Fruit fly (Drosophila melanogaster): ENCODE measurements around the gene CG31391.

The CG31391 gene

DNA sequence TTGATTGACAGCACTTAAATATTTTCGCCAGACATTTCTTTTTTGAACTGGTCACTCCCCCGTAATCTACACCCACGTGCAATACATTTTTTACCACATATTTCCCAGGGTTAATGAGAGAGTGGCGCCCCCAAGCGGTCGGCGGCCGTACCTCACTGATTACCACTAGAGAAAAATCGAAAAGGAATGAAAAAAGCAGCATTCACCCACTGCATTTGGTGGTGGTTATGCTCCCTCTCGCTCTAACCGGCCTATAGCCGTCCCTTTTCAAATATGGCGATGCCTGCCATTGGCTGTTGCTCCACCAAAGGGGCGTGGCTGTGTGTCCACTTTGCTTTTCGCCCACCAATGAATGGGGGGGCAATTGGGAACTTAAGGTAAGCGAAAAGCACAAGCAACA lies 39.9 kb downstream of the CG31391 start (continued):
- TF ChIP-seq cad (GFP tag; optimal IDR thresholded peaks at IDR 0.05) (no peak), gt (GFP tag; IDR thresholded peaks at IDR 0.05) (no peak), fd96Cb (tag; optimal IDR thresholded peaks at IDR 0.05) (peak; percentile 4), tin (GFP tag; optimal IDR thresholded peaks at IDR 0.05) (peak; percentile 32), CG12155 (GFP tag; optimal IDR thresholded peaks at IDR 0.05) (no peak), bigmax (GFP tag; optimal IDR thresholded peaks at IDR 0.05) (peak; percentile 3), CG10366 (GFP tag; IDR thresholded peaks at IDR 0.05) (peak; percentile 32; the same call in 1 of the 2 replicates), Hr39 (optimal IDR thresholded peaks at IDR 0.05) (no peak), CG17328 (GFP tag; IDR thresholded peaks at IDR 0.05) (peak; percentile 65), CG15479 (GFP tag; optimal IDR thresholded peaks at IDR 0.05) (no peak), sima (GFP tag; optimal IDR thresholded peaks at IDR 0.05) (peak; percentile 31), Gsc (GFP tag; IDR thresholded peaks at IDR 0.05) (no peak), gfzf (GFP tag; optimal IDR thresholded peaks at IDR 0.05) (no peak), CG2116 (GFP tag; optimal IDR thresholded peaks at IDR 0.05) (peak; percentile 28), NC2β (GFP tag; optimal IDR thresholded peaks at IDR 0.05) (peak; percentile 3), CG11247 (GFP tag; IDR thresholded peaks at IDR 0.05) (no peak), CG15514 (GFP tag; optimal IDR thresholded peaks at IDR 0.05) (peak; percentile 33), MTF-1 (GFP tag; optimal IDR thresholded peaks at IDR 0.05; ENCODE audit: borderline replicate concordance) (peak; percentile 85), Meics (GFP tag; optimal IDR thresholded peaks at IDR 0.05) (peak; percentile 58), Oli (tag; optimal IDR thresholded peaks at IDR 0.05) (peak; percentile 30), ro (GFP tag; IDR thresholded peaks at IDR 0.05) (no peak), CG6813 (GFP tag; optimal IDR thresholded peaks at IDR 0.05) (peak; percentile 80), cg (GFP tag; optimal IDR thresholded peaks at IDR 0.05) (peak; percentile 29), mirr (GFP tag; optimal IDR thresholded peaks at IDR 0.05) (peak; percentile 64), CG4617 (GFP tag; optimal IDR thresholded peaks at IDR 0.05; ENCODE audit: borderline replicate concordance) (no peak), HLH3B (GFP tag; IDR thresholded peaks at IDR 0.05) (peak; percentile 49; the same call in 1 of the 2 replicates), ham (GFP tag; IDR thresholded peaks at IDR 0.05) (no peak), CG10543 (GFP tag; optimal IDR thresholded peaks at IDR 0.05) (peak; percentile 42), dati (GFP tag; IDR thresholded peaks at IDR 0.05) (no peak), CG12391 (tag; optimal IDR thresholded peaks at IDR 0.05) (peak; percentile 31), Ets65A (GFP tag) (no peak), ato (GFP tag; IDR thresholded peaks at IDR 0.05; ENCODE audit: partially characterized antibody) (peak; percentile 13; the same call in 1 of the 2 replicates), zen2 (GFP tag; IDR thresholded peaks at IDR 0.05; ENCODE audit: partially characterized antibody) (no peak), CG13894 (tag; optimal IDR thresholded peaks at IDR 0.05) (no peak), esg (GFP tag; conservative IDR thresholded peaks at IDR 0.05) (no peak), scrt (GFP tag; optimal IDR thresholded peaks at IDR 0.05) (peak; percentile 56), tll (GFP tag; optimal IDR thresholded peaks at IDR 0.05) (no peak), ap (GFP tag; IDR thresholded peaks at IDR 0.05) (0 out of 2 replicates have a peak, but pooled peaks have one; percentile 16), Xrp1 (GFP tag; IDR thresholded peaks at IDR 0.05) (peak; percentile 75), chif (GFP tag; optimal IDR thresholded peaks at IDR 0.05) (peak in 1 of 2 experiments; percentile 54), CG17912 (GFP tag; optimal IDR thresholded peaks at IDR 0.05) (peak; percentile 50)

DNA sequence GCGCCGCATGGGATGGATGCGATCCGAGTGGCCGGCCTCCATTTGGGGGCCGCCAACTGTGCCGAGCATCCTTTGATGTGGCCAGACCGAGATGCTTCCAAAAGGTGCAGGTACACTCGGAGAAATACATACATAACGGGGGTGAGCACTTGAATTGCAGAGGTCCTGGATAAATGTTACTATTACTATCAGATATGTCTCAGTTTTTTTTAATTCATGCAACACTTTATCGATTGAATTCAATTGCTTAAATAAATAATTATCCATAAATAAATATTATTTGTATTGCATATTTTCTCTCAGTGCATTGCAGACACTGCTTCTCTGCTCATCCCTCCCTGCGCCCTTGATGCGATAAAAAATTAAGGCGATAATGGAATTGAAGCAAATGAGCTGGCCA lies 43.8 kb downstream of the CG31391 start:
- TF ChIP-seq CG30431 (GFP tag; optimal IDR thresholded peaks at IDR 0.05), result peak; percentile 24
- TF ChIP-seq Xrp1 (GFP tag; IDR thresholded peaks at IDR 0.05), result peak; percentile 51; the same call in 1 of the 2 replicates
- peak; percentile 6 for TF ChIP-seq CG9727 (GFP tag; optimal IDR thresholded peaks at IDR 0.05)
- TF ChIP-seq CG10979 (tag; optimal IDR thresholded peaks at IDR 0.05), result peak; percentile 46
- TF ChIP-seq Dfd (GFP tag; optimal IDR thresholded peaks at IDR 0.05), result no peak
- TF ChIP-seq CG10565 (GFP tag; optimal IDR thresholded peaks at IDR 0.05), result no peak
- peak; percentile 44 for TF ChIP-seq CG4424 (GFP tag; optimal IDR thresholded peaks at IDR 0.05)
- peak; percentile 23 for TF ChIP-seq nom (GFP tag; optimal IDR thresholded peaks at IDR 0.05)
- TF ChIP-seq lbe (GFP tag; optimal IDR thresholded peaks at IDR 0.05), result peak; percentile 34
- no peak for TF ChIP-seq luna (GFP tag; optimal IDR thresholded peaks at IDR 0.05)
- TF ChIP-seq CG9437 (GFP tag; optimal IDR thresholded peaks at IDR 0.05), result no peak
- peak; percentile 10 for TF ChIP-seq CG14710 (tag; optimal IDR thresholded peaks at IDR 0.05)
- TF ChIP-seq CG17361 (GFP tag; IDR thresholded peaks at IDR 0.05), result peak; percentile 22; the same call in 1 of the 3 replicates

Measured in whole organism, embryonic.